Worm (Caenorhabditis elegans): ENCODE data around the gene T22E5.1.
A peak's percentile ranks its signal among the peaks of the same experiment; 100 is the strongest.

The T22E5.1 gene

DNA sequence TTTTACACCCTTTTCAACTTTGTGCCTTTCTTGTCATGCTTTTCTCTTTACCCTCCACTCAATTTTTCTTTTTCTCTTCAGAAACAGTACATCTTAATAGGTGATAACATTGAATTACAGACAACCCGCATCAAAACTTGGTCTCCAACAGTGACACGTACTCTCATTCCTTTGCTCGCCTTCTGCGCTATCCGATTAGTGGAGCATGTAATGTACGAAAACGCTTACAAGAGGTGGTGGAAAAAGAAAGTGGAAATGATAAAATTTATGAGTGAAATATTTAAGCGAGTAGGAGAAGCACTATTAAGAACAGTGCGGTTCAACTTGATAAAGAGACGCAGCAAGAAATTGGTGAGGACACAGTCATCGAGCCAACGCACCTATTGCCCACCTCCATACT lies 43.9 kb downstream of the T22E5.1 start, which contains the start of gene pept-1 (continued):
- TF ChIP-seq vab-7 (GFP tag; IDR thresholded peaks at IDR 0.05) = no peak
- TF ChIP-seq daf-19 (GFP tag; conservative IDR thresholded peaks at IDR 0.05) = no peak
- no peak for TF ChIP-seq zag-1 (tag; optimal IDR thresholded peaks at IDR 0.05)
- peak; percentile 76 for TF ChIP-seq tra-1 (GFP tag; IDR thresholded peaks at IDR 0.05)
- no peak for TF ChIP-seq lin-38 (GFP tag; IDR thresholded peaks at IDR 0.05)
- TF ChIP-seq rbr-2 (tag; optimal IDR thresholded peaks at IDR 0.05) = no peak
- TF ChIP-seq nhr-102 (tag; optimal IDR thresholded peaks at IDR 0.05) = peak; percentile 9
- TF ChIP-seq Y5F2A.4 (GFP tag; optimal IDR thresholded peaks at IDR 0.05) = no peak
- no peak for TF ChIP-seq Y75B8A.6 (GFP tag; IDR thresholded peaks at IDR 0.05)
- TF ChIP-seq lin-1 (GFP tag; IDR thresholded peaks at IDR 0.05) = peak; percentile 23; the same call in 1 of the 2 replicates
- no peak for TF ChIP-seq cey-2 (tag; optimal IDR thresholded peaks at IDR 0.05; ENCODE audit: borderline replicate concordance, insufficient read depth)
- TF ChIP-seq mep-1 (tag; optimal IDR thresholded peaks at IDR 0.05) = no peak
- TF ChIP-seq ceh-44 (GFP tag; IDR thresholded peaks at IDR 0.05) = no peak
- no peak for TF ChIP-seq daf-8 (GFP tag; IDR thresholded peaks at IDR 0.05)
- no peak for TF ChIP-seq ceh-82 (tag; optimal IDR thresholded peaks at IDR 0.05)
- peak; percentile 73 for TF ChIP-seq dve-1 (tag; optimal IDR thresholded peaks at IDR 0.05; ENCODE audit: insufficient read depth)

ce11 chrX:6458001-6458400 lies 45.3 kb downstream of the T22E5.1 start:
- TF ChIP-seq nhr-76 (tag; optimal IDR thresholded peaks at IDR 0.05) (no peak), nhr-48 (tag; optimal IDR thresholded peaks at IDR 0.05) (peak; percentile 30), snpc-4 (tag; optimal IDR thresholded peaks at IDR 0.05) (no peak), F10B5.3 (tag; optimal IDR thresholded peaks at IDR 0.05) (no peak), tra-1 (GFP tag; IDR thresholded peaks at IDR 0.05) (peak; percentile 58; the same call in 1 of the 2 replicates), dve-1 (tag; optimal IDR thresholded peaks at IDR 0.05; ENCODE audit: insufficient read depth) (peak; percentile 41), dmd-6 (GFP tag; IDR thresholded peaks at IDR 0.05) (peak; percentile 69), ztf-7 (tag; optimal IDR thresholded peaks at IDR 0.05) (no peak), hlh-30 (tag; optimal IDR thresholded peaks at IDR 0.05; ENCODE audit: insufficient read depth) (no peak), ces-1 (GFP tag; optimal IDR thresholded peaks at IDR 0.05) (no peak), spr-3 (GFP tag; optimal IDR thresholded peaks at IDR 0.05) (no peak), duxl-1 (tag; optimal IDR thresholded peaks at IDR 0.05; ENCODE audit: poor library complexity) (no peak), unc-62 (GFP tag; optimal IDR thresholded peaks at IDR 0.05 in 1 of 2) (peak; percentile 15 to 17), unc-62 (tag; optimal IDR thresholded peaks at IDR 0.05) (no peak), nhr-77 (tag; optimal IDR thresholded peaks at IDR 0.05) (peak; percentile 0), nhr-6 (tag; optimal IDR thresholded peaks at IDR 0.05) (no peak)

- TF ChIP-seq pqm-1 (tag; optimal IDR thresholded peaks at IDR 0.05) (peak; percentile 57), rbr-2 (tag; optimal IDR thresholded peaks at IDR 0.05) (no peak)
Measured at ce11 chrX:6458467-6458866, 45.8 kb downstream of the T22E5.1 start.

DNA sequence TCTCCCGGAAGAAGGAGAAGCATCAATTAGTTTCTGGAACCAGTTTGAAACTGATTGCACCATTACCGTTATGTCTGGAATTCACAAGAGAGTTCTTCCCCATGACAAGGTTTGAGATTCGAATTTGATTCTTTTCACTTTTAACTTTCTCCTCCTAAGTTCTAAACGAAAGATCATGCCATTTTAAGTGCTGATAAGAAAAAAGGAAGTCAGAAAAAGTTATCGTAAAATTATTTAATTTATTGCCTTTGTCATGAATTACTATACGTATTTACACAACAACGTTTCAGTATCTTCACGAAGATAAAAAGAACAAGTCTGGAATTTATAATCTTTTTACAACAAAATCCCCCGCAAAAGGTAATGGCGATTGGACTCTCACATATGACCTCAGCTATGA lies 47.4 kb downstream of the T22E5.1 start:
- TF ChIP-seq T26A8.4 (GFP tag; IDR thresholded peaks at IDR 0.05) (no peak), nhr-77 (tag; optimal IDR thresholded peaks at IDR 0.05) (peak; percentile 24), dve-1 (tag; optimal IDR thresholded peaks at IDR 0.05; ENCODE audit: insufficient read depth) (peak; percentile 21), ceh-82 (tag; optimal IDR thresholded peaks at IDR 0.05) (no peak), ceh-20 (GFP tag; IDR thresholded peaks at IDR 0.05) (no peak), dmd-6 (GFP tag; IDR thresholded peaks at IDR 0.05) (peak; percentile 43), nhr-102 (tag; optimal IDR thresholded peaks at IDR 0.05) (no peak), lin-29 (GFP tag; IDR thresholded peaks at IDR 0.05) (no peak), pqm-1 (tag; optimal IDR thresholded peaks at IDR 0.05) (peak; percentile 27), unc-62 (GFP tag; optimal IDR thresholded peaks at IDR 0.05 in 1 of 2) (no peak), unc-62 (tag; optimal IDR thresholded peaks at IDR 0.05) (no peak), gei-8 (GFP tag; optimal IDR thresholded peaks at IDR 0.05) (no peak), nhr-28 (tag; optimal IDR thresholded peaks at IDR 0.05) (peak; percentile 30)
